Worm (Caenorhabditis elegans) whole organism, young adult: ENCODE data around the gene W08E12.8.
"Not testable (repeated sequence)": the region's sequence is repeated elsewhere in the genome, so short reads cannot be mapped to it uniquely, and the experiment has no call there.

Source experiments
- B0336.3 ChIP-seq: fragments of 200-800 bp; sonication (Bioruptor generic); IDR thresholded peaks from 2 replicates; pipeline ENCODE4 v1.3.6; 2022; ENCODE audit warnings: missing genetic modification characterization, missing compliant biosample characterization
- F22D6.2 ChIP-seq: sonication (generic microtip); optimal IDR thresholded peaks from 2 replicates; lab custom pipeline; 2016; ENCODE audit warnings: mild to moderate bottlenecking, missing genetic modification characterization, missing compliant biosample characterization
- F23B12.7 ChIP-seq: sonication (generic microtip); optimal IDR thresholded peaks from 2 replicates; lab custom pipeline; 2017; ENCODE audit warnings: missing genetic modification characterization, mild to moderate bottlenecking, missing compliant biosample characterization, antibody characterized with exemption, moderate library complexity; ENCODE audit not compliant: insufficient read depth
- F33H1.4 ChIP-seq: fragments of 200-800 bp; sonication (Bioruptor generic); IDR thresholded peaks from 2 replicates; pipeline ENCODE4 v1.3.6; 2022; ENCODE audit warnings: missing genetic modification reagents, missing genetic modification characterization, missing compliant biosample characterization
- F37B4.10 ChIP-seq: fragments of 200-800 bp; sonication (Bioruptor generic); IDR thresholded peaks from 2 replicates; pipeline ENCODE4 v1.3.6; 2022; ENCODE audit warnings: missing genetic modification characterization, missing compliant biosample characterization
- F55B11.4 ChIP-seq: sonication (generic microtip); optimal IDR thresholded peaks from 2 replicates; lab custom pipeline; 2016; ENCODE audit warnings: missing compliant biosample characterization, missing genetic modification characterization, borderline replicate concordance; ENCODE audit not compliant: insufficient read depth
- T26A5.8 ChIP-seq: sonication (generic microtip); optimal IDR thresholded peaks from 2 replicates; lab custom pipeline; 2016; ENCODE audit warnings: missing genetic modification characterization, missing compliant biosample characterization
- Y53F4B.3 ChIP-seq: fragments of 200-800 bp; sonication (Bioruptor generic); IDR thresholded peaks from 2 replicates; pipeline ENCODE4 v1.3.6; 2022; ENCODE audit warnings: missing genetic modification reagents, missing genetic modification characterization, missing compliant biosample characterization
- aptf-2 ChIP-seq: fragments of 200-800 bp; sonication (Bioruptor generic); conservative IDR thresholded peaks from 2 replicates; pipeline ENCODE4 v1.3.6; 2022; ENCODE audit warnings: missing genetic modification reagents, missing genetic modification characterization, missing compliant biosample characterization
- attf-5 ChIP-seq: fragments of 200-800 bp; sonication (Bioruptor generic); optimal IDR thresholded peaks from 2 replicates; lab custom pipeline; 2018; ENCODE audit warnings: mild to moderate bottlenecking, missing genetic modification characterization, missing compliant biosample characterization
- attf-6 ChIP-seq: fragments of 200-800 bp; sonication (Bioruptor generic); IDR thresholded peaks from 2 replicates; pipeline ENCODE4 v1.3.6; 2022; ENCODE audit warnings: missing genetic modification reagents, missing genetic modification characterization, missing compliant biosample characterization
- cebp-1 ChIP-seq, 2 experiments: fragments of 200-800 bp in 1 of 2; sonication (Bioruptor generic) in 1 of 2; sonication (generic microtip) in 1 of 2; IDR thresholded peaks in 1 of 2; optimal IDR thresholded peaks in 1 of 2; 2 replicates each; pipeline versions ENCODE4 v1.3.6 to Lab custom; 2017 to 2022; ENCODE audit warnings: missing compliant biosample characterization in 2 of 2, missing genetic modification characterization in 2 of 2, mild to moderate bottlenecking in 1 of 2, missing genetic modification reagents in 1 of 2, moderate library complexity in 1 of 2
- ceh-79 ChIP-seq: sonication (generic microtip); optimal IDR thresholded peaks from 2 replicates; lab custom pipeline; 2017; ENCODE audit warnings: mild to moderate bottlenecking, missing genetic modification characterization, missing compliant biosample characterization
- chd-7 ChIP-seq: sonication (generic microtip); optimal IDR thresholded peaks from 2 replicates; lab custom pipeline; 2016; ENCODE audit warnings: mild to moderate bottlenecking, missing genetic modification characterization, moderate library complexity, missing compliant biosample characterization
- dox-1 ChIP-seq: fragments of 200-800 bp; sonication (Bioruptor generic); IDR thresholded peaks from 2 replicates; pipeline ENCODE4 v1.3.6; 2022; ENCODE audit warnings: missing genetic modification reagents, missing genetic modification characterization, missing compliant biosample characterization
- efl-1 ChIP-seq: fragments of 150-350 bp; optimal IDR thresholded peaks from 2 replicates; lab custom pipeline; 2014; ENCODE audit warnings: missing biosample characterization, missing genetic modification reagents, missing genetic modification characterization
- egl-18 ChIP-seq: fragments of 200-800 bp; sonication (Bioruptor generic); IDR thresholded peaks from 2 replicates; pipeline ENCODE4 v1.3.6; 2022; ENCODE audit warnings: missing genetic modification reagents, missing genetic modification characterization, missing compliant biosample characterization
- egl-44 ChIP-seq: fragments of 200-800 bp; sonication (Bioruptor generic); IDR thresholded peaks from 2 replicates; pipeline ENCODE4 v1.3.6; 2022; ENCODE audit warnings: missing genetic modification reagents, missing genetic modification characterization, missing compliant biosample characterization
- egrh-3 ChIP-seq: fragments of 200-800 bp; sonication (Bioruptor generic); IDR thresholded peaks from 2 replicates; pipeline ENCODE4 v1.3.6; 2022; ENCODE audit warnings: missing genetic modification reagents, missing genetic modification characterization, missing compliant biosample characterization
- him-1 ChIP-seq: sonication (generic microtip); optimal IDR thresholded peaks from 2 replicates; lab custom pipeline; 2016; ENCODE audit warnings: missing genotype, missing genetic modification reagents, missing genetic modification characterization, missing compliant biosample characterization
- hmg-1.2 ChIP-seq: fragments of 200-800 bp; sonication (Bioruptor generic); IDR thresholded peaks from 2 replicates; pipeline ENCODE4 v1.3.6; 2022; ENCODE audit warnings: missing genetic modification reagents, missing genetic modification characterization, missing compliant biosample characterization
- hmg-20 ChIP-seq: fragments of 200-800 bp; sonication (Bioruptor generic); IDR thresholded peaks from 2 replicates; pipeline ENCODE4 v1.3.6; 2022; ENCODE audit warnings: missing genetic modification reagents, missing genetic modification characterization, missing compliant biosample characterization
- let-526 ChIP-seq: fragments of 200-800 bp; sonication (Bioruptor generic); IDR thresholded peaks from 2 replicates; pipeline ENCODE4 v1.3.6; 2022; ENCODE audit warnings: missing genetic modification reagents, missing genetic modification characterization, missing compliant biosample characterization
- lin-35 ChIP-seq, 3 experiments: fragments of 150-350 bp in 2 of 3; sonication (generic microtip) in 1 of 3; optimal IDR thresholded peaks; 2 replicates each; lab custom pipeline; 2014 to 2018; ENCODE audit warnings: missing biosample characterization in 3 of 3, missing genetic modification characterization in 3 of 3, missing genetic modification reagents in 3 of 3
- lin-40 ChIP-seq: sonication (generic microtip); optimal IDR thresholded peaks from 2 replicates; lab custom pipeline; 2016; ENCODE audit warnings: missing genetic modification characterization, mild to moderate bottlenecking, missing compliant biosample characterization, missing genotype, missing genetic modification reagents
- lir-1 ChIP-seq: fragments of 200-800 bp; sonication (Bioruptor generic); conservative IDR thresholded peaks from 2 replicates; pipeline ENCODE4 v1.3.6; 2022; ENCODE audit warnings: missing genetic modification reagents, missing genetic modification characterization, missing compliant biosample characterization
- lsl-1 ChIP-seq: fragments of 200-800 bp; sonication (Bioruptor generic); optimal IDR thresholded peaks from 2 replicates; lab custom pipeline; 2018; ENCODE audit warnings: mild to moderate bottlenecking, missing genetic modification characterization, moderate library complexity, missing compliant biosample characterization
- madf-3 ChIP-seq: fragments of 200-800 bp; sonication (Bioruptor generic); IDR thresholded peaks from 2 replicates; pipeline ENCODE4 v1.3.6; 2022; ENCODE audit warnings: missing genetic modification reagents, missing genetic modification characterization, missing compliant biosample characterization
- nhr-120 ChIP-seq: fragments of 200-800 bp; sonication (Bioruptor generic); IDR thresholded peaks from 2 replicates; pipeline ENCODE4 v1.3.6; 2022; ENCODE audit warnings: missing genetic modification characterization, missing compliant biosample characterization
- nhr-80 ChIP-seq: sonication (generic microtip); optimal IDR thresholded peaks from 2 replicates; lab custom pipeline; 2016; ENCODE audit warnings: missing genetic modification characterization, missing compliant biosample characterization
- nhr-90 ChIP-seq: sonication (generic microtip); optimal IDR thresholded peaks from 2 replicates; lab custom pipeline; 2016; ENCODE audit warnings: missing genotype, mild to moderate bottlenecking, missing genetic modification characterization, missing compliant biosample characterization
- repo-1 ChIP-seq: sonication (generic microtip); optimal IDR thresholded peaks from 2 replicates; lab custom pipeline; 2017; ENCODE audit warnings: mild to moderate bottlenecking, missing genetic modification characterization, missing compliant biosample characterization
- sea-2 ChIP-seq: fragments of 200-800 bp; sonication (Bioruptor generic); IDR thresholded peaks from 2 replicates; pipeline ENCODE4 v1.3.6; 2022; ENCODE audit warnings: missing genetic modification characterization, missing compliant biosample characterization
- somi-1 ChIP-seq: fragments of 200-800 bp; sonication (Bioruptor generic); optimal IDR thresholded peaks from 2 replicates; lab custom pipeline; 2018; ENCODE audit warnings: mild to moderate bottlenecking, missing genetic modification characterization, missing compliant biosample characterization
- xnd-1 ChIP-seq: sonication (generic microtip); optimal IDR thresholded peaks from 2 replicates; lab custom pipeline; 2016; ENCODE audit warnings: missing genotype, missing genetic modification reagents, missing genetic modification characterization, missing compliant biosample characterization
- zim-3 ChIP-seq: sonication (generic microtip); optimal IDR thresholded peaks from 2 replicates; lab custom pipeline; 2017; ENCODE audit warnings: mild to moderate bottlenecking, missing genetic modification characterization, moderate library complexity, missing compliant biosample characterization
- ztf-18 ChIP-seq: sonication (generic microtip); optimal IDR thresholded peaks from 2 replicates; lab custom pipeline; 2016; ENCODE audit warnings: missing genotype, mild to moderate bottlenecking, missing genetic modification characterization, missing compliant biosample characterization
- ztf-22 ChIP-seq: fragments of 200-800 bp; sonication (Bioruptor generic); optimal IDR thresholded peaks from 2 replicates; lab custom pipeline; 2018; ENCODE audit warnings: mild to moderate bottlenecking, missing genetic modification characterization, moderate library complexity, missing compliant biosample characterization
- ztf-25 ChIP-seq: fragments of 200-800 bp; sonication (Bioruptor generic); IDR thresholded peaks from 2 replicates; pipeline ENCODE4 v1.3.6; 2022; ENCODE audit warnings: missing genetic modification reagents, missing genetic modification characterization, missing compliant biosample characterization
- ztf-26 ChIP-seq: sonication (generic microtip); optimal IDR thresholded peaks from 2 replicates; lab custom pipeline; 2017; ENCODE audit warnings: missing genetic modification characterization, missing compliant biosample characterization

The W08E12.8 gene

DNA sequence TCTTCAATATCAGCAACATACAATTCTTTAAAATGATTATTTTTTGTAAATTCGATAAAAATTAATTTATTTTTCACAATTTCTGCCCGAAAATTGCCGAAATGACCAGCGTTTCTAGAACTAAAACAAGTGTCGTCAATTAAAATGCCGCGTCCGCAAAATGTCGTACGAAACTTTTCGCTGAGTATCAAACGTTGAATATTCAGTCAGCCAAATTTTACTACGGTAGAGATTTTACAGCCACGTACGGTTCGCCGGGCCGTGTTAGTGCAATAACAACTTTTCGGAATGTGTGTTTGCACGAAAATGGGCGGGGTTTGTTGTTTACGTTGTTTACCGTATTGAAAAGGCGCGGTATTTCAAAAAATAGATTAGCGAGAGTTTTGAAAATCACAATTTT lies 21.1 kb downstream of the W08E12.8 start (continued):
- TF ChIP-seq him-1 (tag; lab: Kevin White, UChicago), result peak; percentile 45
- TF ChIP-seq dox-1 (GFP tag; lab: Robert Waterston, UW), result peak; percentile 100
- TF ChIP-seq egl-18 (GFP tag; lab: Robert Waterston, UW), result peak; percentile 95
- peak; percentile 50 for TF ChIP-seq repo-1
- TF ChIP-seq lin-40 (tag; lab: Kevin White, UChicago), result peak; percentile 79
- peak; percentile 85 for TF ChIP-seq lsl-1 (GFP tag; lab: Kevin White, UChicago)
- peak; percentile 78 for TF ChIP-seq attf-5 (GFP tag; lab: Kevin White, UChicago)
- peak; percentile 84 for TF ChIP-seq xnd-1
- TF ChIP-seq nhr-80, result peak; percentile 37

DNA sequence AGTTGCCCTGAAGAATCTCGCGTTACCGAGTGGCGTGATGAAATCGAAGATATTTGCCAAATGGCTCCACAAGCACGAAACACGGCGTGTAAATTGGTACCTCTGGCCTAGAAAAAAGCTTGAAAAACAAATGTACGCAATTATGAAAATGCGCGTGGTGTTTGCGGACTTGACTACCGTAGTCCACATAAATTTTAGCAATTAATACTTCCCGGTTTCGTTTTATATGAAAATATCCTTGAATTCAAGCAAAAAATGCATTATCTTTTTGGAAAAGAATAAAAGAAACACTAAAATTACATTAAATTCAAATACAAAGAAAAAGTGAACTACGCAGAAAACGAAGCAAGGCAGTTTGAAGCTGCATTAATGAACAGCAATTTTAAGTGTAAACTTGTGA lies 21.9 kb downstream of the W08E12.8 start:
- TF ChIP-seq hmg-1.2 (GFP tag; lab: Robert Waterston, UW), result peak; percentile 45; the same call in 1 of the 2 replicates

ce11 chrIV:3320778-3321177 lies 28.6 kb downstream of the W08E12.8 start:
- peak; percentile 81 for TF ChIP-seq egrh-3 (GFP tag; lab: Robert Waterston, UW)

- TF ChIP-seq dox-1, let-526, nhr-120 (GFP tag; lab: Robert Waterston, UW): not testable (repeated sequence)
Observed at ce11 chrIV:3331758-3332157, 39.6 kb downstream of the W08E12.8 start, which contains the start of gene F42A6.5. TSS of gene F42A6.5 (minus strand) at chrIV:3331858.

- TF ChIP-seq madf-3 (GFP tag; lab: Robert Waterston, UW), result peak; percentile 84
- TF ChIP-seq lir-1 (GFP tag; lab: Robert Waterston, UW), result 0 out of 2 replicates have a peak, but pooled peaks have one; percentile 39
- TF ChIP-seq zim-3 (tag; lab: Kevin White, UChicago), result peak; percentile 62
- TF ChIP-seq ztf-18 (tag; lab: Kevin White, UChicago), result peak; percentile 37
- TF ChIP-seq ztf-25, result 0 out of 2 replicates have a peak, but pooled peaks have one; percentile 53
- TF ChIP-seq F37B4.10 (GFP tag; lab: Robert Waterston, UW), result no peak
- TF ChIP-seq efl-1 (GFP tag; lab: Kevin White, UChicago), result no peak
- no peak for TF ChIP-seq Y53F4B.3 (GFP tag; lab: Robert Waterston, UW)
- 0 out of 2 replicates have a peak, but pooled peaks have one; percentile 39 for TF ChIP-seq hmg-20 (GFP tag; lab: Robert Waterston, UW)
- peak; percentile 92 for TF ChIP-seq ceh-79
- TF ChIP-seq ztf-26 (tag; lab: Kevin White, UChicago), result peak; percentile 25
- TF ChIP-seq aptf-2 (GFP tag; lab: Robert Waterston, UW), result no peak
- peak; percentile 88 for TF ChIP-seq chd-7 (tag; lab: Kevin White, UChicago)
- TF ChIP-seq F23B12.7 (tag; lab: Kevin White, UChicago), result peak; percentile 48
- peak; percentile 86 for TF ChIP-seq attf-6 (GFP tag; lab: Robert Waterston, UW)
- 0 out of 2 replicates have a peak, but pooled peaks have one; percentile 79 for TF ChIP-seq nhr-120 (GFP tag; lab: Robert Waterston, UW)
- TF ChIP-seq repo-1, result peak; percentile 87
- TF ChIP-seq sea-2 (GFP tag; lab: Robert Waterston, UW), result no peak
- no peak for TF ChIP-seq egl-44 (GFP tag; lab: Robert Waterston, UW)
- peak; percentile 23 for TF ChIP-seq ztf-22 (GFP tag; lab: Kevin White, UChicago)
- TF ChIP-seq T26A5.8 (tag; lab: Kevin White, UChicago), result peak; percentile 94
- no peak for TF ChIP-seq nhr-80
- TF ChIP-seq nhr-90 (tag; lab: Kevin White, UChicago), result peak; percentile 40
- TF ChIP-seq somi-1 (GFP tag; lab: Kevin White, UChicago), result peak; percentile 72
- TF ChIP-seq lin-35 (GFP tag; optimal IDR thresholded peaks at IDR 0.05; lab: Kevin White, UChicago), result peak in 2 of 3 experiments; percentile 12 to 43
- peak; percentile 46; the same call in 1 of the 2 replicates for TF ChIP-seq let-526 (GFP tag; lab: Robert Waterston, UW)
- TF ChIP-seq F22D6.2, result no peak
- no peak for TF ChIP-seq F55B11.4 (tag; lab: Kevin White, UChicago)
- TF ChIP-seq B0336.3 (GFP tag; lab: Robert Waterston, UW), result peak; percentile 95
- no peak for TF ChIP-seq cebp-1 (GFP tag; IDR thresholded peaks at IDR 0.05; lab: Robert Waterston, UW)
- TF ChIP-seq cebp-1 (tag; optimal IDR thresholded peaks at IDR 0.05; lab: Kevin White, UChicago), result peak; percentile 72
- peak; percentile 67 for TF ChIP-seq F33H1.4 (GFP tag; lab: Robert Waterston, UW)
Observed at ce11 chrIV:3336585-3336984, 44.4 kb downstream of the W08E12.8 start, which contains the start of gene F42A6.6. TSS of gene F42A6.6 (minus strand) at chrIV:3336873.
